Fruit fly (Drosophila melanogaster) whole organism, embryonic: Measurements from ENCODE around the gene Or74a.

Experiments
- Asciz ChIP-seq: fragments of 200-800 bp; sonication (Bioruptor generic); optimal IDR thresholded peaks from 2 replicates; lab custom pipeline; 2017; ENCODE audit warnings: missing biosample characterization, mild to moderate bottlenecking, missing genetic modification characterization, missing genetic modification reagents
- CG10366 ChIP-seq: fragments of 200-800 bp; sonication (Bioruptor generic); IDR thresholded peaks from 2 replicates; pipeline ENCODE4 v1.3.6; 2022; ENCODE audit warnings: missing biosample characterization, missing genetic modification characterization
- CG10431 ChIP-seq: fragments of 200-800 bp; sonication (Bioruptor generic); optimal IDR thresholded peaks from 3 replicates; lab custom pipeline; 2018; ENCODE audit warnings: missing biosample characterization, mild to moderate bottlenecking, missing genetic modification characterization
- CG11695 ChIP-seq: fragments of 200-800 bp; sonication (Bioruptor generic); IDR thresholded peaks from 3 replicates; pipeline ENCODE4 v1.3.6; 2022; ENCODE audit warnings: missing biosample characterization, missing genetic modification characterization
- CG12071 ChIP-seq: fragments of 200-800 bp; sonication (Bioruptor generic); optimal IDR thresholded peaks from 3 replicates; lab custom pipeline; 2018; ENCODE audit warnings: missing biosample characterization, mild to moderate bottlenecking, missing genetic modification characterization
- CG12155 ChIP-seq: fragments of 200-800 bp; sonication (Bioruptor generic); optimal IDR thresholded peaks from 3 replicates; lab custom pipeline; 2016; ENCODE audit warnings: missing biosample characterization, missing genetic modification characterization
- CG12236 ChIP-seq: fragments of 200-800 bp; sonication (Bioruptor generic); optimal IDR thresholded peaks from 2 replicates; lab custom pipeline; 2016; ENCODE audit warnings: missing biosample characterization, missing genetic modification characterization
- CG13296 ChIP-seq: fragments of 200-800 bp; sonication (Bioruptor generic); optimal IDR thresholded peaks from 3 replicates; lab custom pipeline; 2018; ENCODE audit warnings: missing biosample characterization, mild to moderate bottlenecking, missing genetic modification characterization
- CG16813 ChIP-seq: fragments of 200-800 bp; sonication (Bioruptor generic); IDR thresholded peaks from 3 replicates; pipeline ENCODE4 v1.3.6; 2022; ENCODE audit warnings: missing biosample characterization, missing genetic modification characterization; ENCODE audit not compliant: partially characterized antibody
- CG18764 ChIP-seq: fragments of 200-800 bp; sonication (Bioruptor generic); optimal IDR thresholded peaks from 3 replicates; lab custom pipeline; 2016; ENCODE audit warnings: missing biosample characterization, missing genetic modification characterization
- CG33213 ChIP-seq: fragments of 200-800 bp; sonication (Bioruptor generic); optimal IDR thresholded peaks from 3 replicates; lab custom pipeline; 2016; ENCODE audit warnings: missing biosample characterization, missing genetic modification characterization
- CG34422 ChIP-seq: fragments of 200-800 bp; sonication (Bioruptor generic); IDR thresholded peaks from 3 replicates; pipeline ENCODE4 v1.3.6; 2022; ENCODE audit warnings: missing biosample characterization, missing genetic modification characterization
- CG4404 ChIP-seq: fragments of 200-800 bp; sonication (Bioruptor generic); IDR thresholded peaks from 2 replicates; pipeline ENCODE4 v1.3.6; 2022; ENCODE audit warnings: missing biosample characterization, missing genetic modification characterization
- CG4617 ChIP-seq: fragments of 200-800 bp; sonication (Bioruptor generic); optimal IDR thresholded peaks from 3 replicates; lab custom pipeline; 2016; ENCODE audit warnings: missing biosample characterization, missing genetic modification characterization, borderline replicate concordance
- CG4730 ChIP-seq: fragments of 200-800 bp; sonication (Bioruptor generic); IDR thresholded peaks from 2 replicates; pipeline ENCODE4 v1.3.6; 2022; ENCODE audit warnings: missing biosample characterization, missing genetic modification characterization
- CG6272 ChIP-seq: fragments of 200-800 bp; sonication (Bioruptor generic); IDR thresholded peaks from 2 replicates; pipeline ENCODE4 v1.3.6; 2022; ENCODE audit warnings: missing biosample characterization, missing genetic modification characterization
- CG7839 ChIP-seq: fragments of 200-800 bp; sonication (Bioruptor generic); optimal IDR thresholded peaks from 3 replicates; lab custom pipeline; 2018; ENCODE audit warnings: missing biosample characterization, mild to moderate bottlenecking, missing genetic modification characterization, moderate library complexity
- CoRest ChIP-seq: fragments of 200-800 bp; sonication (Bioruptor generic); optimal IDR thresholded peaks from 3 replicates; lab custom pipeline; 2018; ENCODE audit warnings: missing biosample characterization, mild to moderate bottlenecking, missing genetic modification characterization, moderate library complexity
- Dbx ChIP-seq: fragments of 200-800 bp; sonication (Bioruptor generic); IDR thresholded peaks from 3 replicates; pipeline ENCODE4 v1.3.6; 2022; ENCODE audit warnings: missing biosample characterization, missing genetic modification characterization
- Dip3 ChIP-seq: fragments of 200-800 bp; sonication (Bioruptor generic); optimal IDR thresholded peaks from 3 replicates; lab custom pipeline; 2016; ENCODE audit warnings: missing biosample characterization, missing genetic modification characterization
- ERR ChIP-seq: fragments of 200-800 bp; sonication (Bioruptor generic); optimal IDR thresholded peaks from 2 replicates; lab custom pipeline; 2016; ENCODE audit warnings: missing biosample characterization, missing genetic modification characterization
- HLH3B ChIP-seq: fragments of 200-800 bp; sonication (Bioruptor generic); IDR thresholded peaks from 2 replicates; pipeline ENCODE4 v1.3.6; 2022; ENCODE audit warnings: missing biosample characterization, missing genetic modification characterization
- HmgZ ChIP-seq: fragments of 200-800 bp; sonication (Bioruptor generic); optimal IDR thresholded peaks from 2 replicates; lab custom pipeline; 2018; ENCODE audit warnings: missing biosample characterization, mild to moderate bottlenecking, missing genetic modification characterization
- Hr51 ChIP-seq, 2 experiments: fragments of 200-800 bp; sonication (Bioruptor generic); optimal IDR thresholded peaks; 2 replicates in 1 of 2; 3 replicates in 1 of 2; lab custom pipeline; 2016 to 2018; ENCODE audit warnings: missing biosample characterization in 2 of 2, missing genetic modification characterization in 2 of 2, mild to moderate bottlenecking in 1 of 2, moderate library complexity in 1 of 2
- Kr ChIP-seq: fragments of 200-800 bp; sonication (Bioruptor generic); optimal IDR thresholded peaks from 2 replicates; lab custom pipeline; 2017; ENCODE audit warnings: missing biosample characterization, mild to moderate bottlenecking, missing genetic modification characterization
- Lhr ChIP-seq: fragments of 200-800 bp; sonication (Bioruptor generic); optimal IDR thresholded peaks from 3 replicates; lab custom pipeline; 2017; ENCODE audit warnings: mild to moderate bottlenecking, missing biosample characterization, missing genetic modification reagents, missing genetic modification characterization
- Max ChIP-seq: fragments of 200-800 bp; sonication (Bioruptor generic); optimal IDR thresholded peaks from 2 replicates; lab custom pipeline; 2016; ENCODE audit warnings: missing biosample characterization, mild to moderate bottlenecking, missing genetic modification characterization
- Meics ChIP-seq: fragments of 200-800 bp; sonication (Bioruptor generic); optimal IDR thresholded peaks from 2 replicates; lab custom pipeline; 2017; ENCODE audit warnings: missing biosample characterization, mild to moderate bottlenecking, missing genetic modification characterization
- Nf-YC ChIP-seq: fragments of 200-800 bp; optimal IDR thresholded peaks from 3 replicates; lab custom pipeline; 2019; ENCODE audit warnings: missing biosample characterization, mild to moderate bottlenecking, missing genetic modification characterization, moderate library complexity
- ap ChIP-seq: fragments of 200-800 bp; sonication (Bioruptor generic); IDR thresholded peaks from 2 replicates; pipeline ENCODE4 v1.3.6; 2022; ENCODE audit warnings: missing biosample characterization, missing genetic modification characterization
- bab2 ChIP-seq: fragments of 200-800 bp; sonication (Bioruptor generic); optimal IDR thresholded peaks from 2 replicates; lab custom pipeline; 2016; ENCODE audit warnings: missing biosample characterization, missing genetic modification characterization
- bsh ChIP-seq, 2 experiments: fragments of 200-800 bp; sonication (Bioruptor generic); optimal IDR thresholded peaks; 2 replicates each; lab custom pipeline; 2017 to 2018; ENCODE audit warnings: mild to moderate bottlenecking in 2 of 2, missing biosample characterization in 2 of 2, missing genetic modification characterization in 2 of 2, moderate library complexity in 1 of 2
- chm ChIP-seq: fragments of 200-800 bp; sonication (Bioruptor generic); IDR thresholded peaks from 2 replicates; pipeline ENCODE4 v1.3.6; 2022; ENCODE audit warnings: missing biosample characterization, missing genetic modification characterization
- chn ChIP-seq: fragments of 200-800 bp; sonication (Bioruptor generic); optimal IDR thresholded peaks from 2 replicates; lab custom pipeline; 2016; ENCODE audit warnings: missing biosample characterization, missing genetic modification characterization
- crp ChIP-seq, 2 experiments: fragments of 200-800 bp; sonication (Bioruptor generic); optimal IDR thresholded peaks; 2 replicates in 1 of 2; 3 replicates in 1 of 2; lab custom pipeline; 2017; ENCODE audit warnings: missing biosample characterization in 2 of 2, missing genetic modification characterization in 2 of 2, mild to moderate bottlenecking in 1 of 2, moderate library complexity in 1 of 2
- da ChIP-seq: fragments of 200-800 bp; sonication (Bioruptor generic); optimal IDR thresholded peaks from 2 replicates; lab custom pipeline; 2016; ENCODE audit warnings: missing biosample characterization, missing genetic modification characterization
- dysf ChIP-seq: fragments of 200-800 bp; sonication (Bioruptor generic); IDR thresholded peaks from 3 replicates; pipeline ENCODE4 v1.3.6; 2022; ENCODE audit warnings: missing biosample characterization, missing genetic modification characterization
- gcm ChIP-seq: fragments of 200-800 bp; sonication (Bioruptor generic); optimal IDR thresholded peaks from 2 replicates; lab custom pipeline; 2019; ENCODE audit warnings: missing biosample characterization, mild to moderate bottlenecking, missing genetic modification characterization, moderate library complexity
- gfzf ChIP-seq: fragments of 200-800 bp; sonication (Bioruptor generic); optimal IDR thresholded peaks from 2 replicates; lab custom pipeline; 2016; ENCODE audit warnings: missing biosample characterization, mild to moderate bottlenecking, missing genetic modification characterization, moderate library complexity
- gro ChIP-seq: fragments of 200-800 bp; sonication (Bioruptor generic); optimal IDR thresholded peaks from 2 replicates; lab custom pipeline; 2016; ENCODE audit warnings: missing biosample characterization, missing genetic modification characterization
- lilli ChIP-seq: fragments of 200-800 bp; sonication (Bioruptor generic); optimal IDR thresholded peaks from 3 replicates; lab custom pipeline; 2016; ENCODE audit warnings: missing biosample characterization, missing genetic modification characterization
- mirr ChIP-seq: fragments of 200-800 bp; sonication (Bioruptor generic); optimal IDR thresholded peaks from 3 replicates; lab custom pipeline; 2018; ENCODE audit warnings: missing biosample characterization, mild to moderate bottlenecking, missing genetic modification characterization
- nom ChIP-seq: fragments of 200-800 bp; sonication (Bioruptor generic); optimal IDR thresholded peaks from 2 replicates; lab custom pipeline; 2017; ENCODE audit warnings: missing biosample characterization, missing genetic modification characterization, mild to moderate bottlenecking, moderate library complexity, missing genetic modification reagents
- odd ChIP-seq: fragments of 200-800 bp; sonication (Bioruptor generic); optimal IDR thresholded peaks from 2 replicates; lab custom pipeline; 2017; ENCODE audit warnings: missing biosample characterization, mild to moderate bottlenecking, missing genetic modification characterization
- org-1 ChIP-seq: fragments of 200-800 bp; sonication (Bioruptor generic); optimal IDR thresholded peaks from 2 replicates; lab custom pipeline; 2017; ENCODE audit warnings: missing biosample characterization, missing genetic modification characterization
- row ChIP-seq: fragments of 200-800 bp; sonication (Bioruptor generic); IDR thresholded peaks from 3 replicates; pipeline ENCODE4 v1.3.6; 2022; ENCODE audit warnings: missing biosample characterization, missing genetic modification characterization
- sc ChIP-seq, 3 experiments: fragments of >200 bp in 2 of 3; fragments of 200-800 bp in 1 of 3; sonication (Bioruptor generic) in 1 of 3; optimal IDR thresholded peaks; 2 replicates in 2 of 3; 3 replicates in 1 of 3; lab custom pipeline; 2017; ENCODE audit warnings: mild to moderate bottlenecking in 1 of 3, missing biosample characterization in 1 of 3, missing genetic modification characterization in 1 of 3, missing genetic modification reagents in 1 of 3
- sens-2 ChIP-seq: fragments of 200-800 bp; sonication (Bioruptor generic); IDR thresholded peaks from 2 replicates; pipeline ENCODE4 v1.3.6; 2022; ENCODE audit warnings: missing biosample characterization, missing genetic modification characterization
- sima ChIP-seq: fragments of 200-800 bp; sonication (Bioruptor generic); optimal IDR thresholded peaks from 2 replicates; lab custom pipeline; 2016; ENCODE audit warnings: missing biosample characterization, missing genetic modification characterization
- tin ChIP-seq: fragments of 200-800 bp; sonication (Bioruptor generic); optimal IDR thresholded peaks from 3 replicates; lab custom pipeline; 2016; ENCODE audit warnings: missing biosample characterization, missing genetic modification characterization
- z ChIP-seq: fragments of 200-800 bp; sonication (Bioruptor generic); IDR thresholded peaks from 3 replicates; pipeline ENCODE4 v1.3.6; 2022; ENCODE audit warnings: missing biosample characterization, missing genetic modification characterization

The Or74a gene

DNA sequence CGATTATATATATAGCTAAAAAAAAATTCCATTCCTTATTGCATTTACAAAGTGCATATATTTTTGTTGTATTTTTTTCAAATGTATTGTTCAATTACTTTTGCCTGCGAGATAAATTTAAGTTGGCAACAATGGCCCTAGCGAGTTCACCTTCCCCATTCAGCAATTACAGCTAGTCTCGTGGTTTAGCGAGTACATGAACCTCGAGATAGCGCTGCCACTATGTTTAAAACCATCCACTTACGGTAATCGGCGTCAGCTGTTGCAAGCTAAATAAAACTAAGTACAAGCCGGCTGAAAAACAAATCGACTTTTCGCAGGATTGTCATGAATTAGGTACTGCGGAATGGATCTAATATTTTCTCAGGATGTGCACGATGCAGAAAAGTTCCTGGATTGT, 23.8 kb upstream of the Or74a start (continued):
- no peak for TF ChIP-seq HLH3B (GFP tag; lab: Robert Waterston, UW)
- no peak for TF ChIP-seq chn
- no peak; the same call in 2 of the 3 replicates for TF ChIP-seq CG34422 (GFP tag; lab: Robert Waterston, UW)
- no peak for TF ChIP-seq tin (GFP tag; lab: Kevin White, UChicago)
- no peak for TF ChIP-seq bsh (GFP tag; optimal IDR thresholded peaks at IDR 0.05; lab: Kevin White, UChicago)
- TF ChIP-seq ERR (GFP tag; lab: Kevin White, UChicago) = no peak
- no peak for TF ChIP-seq sima (GFP tag; lab: Kevin White, UChicago)
- no peak for TF ChIP-seq dysf
- TF ChIP-seq gfzf (GFP tag; lab: Kevin White, UChicago) = peak; percentile 59
- TF ChIP-seq lilli = no peak
- no peak for TF ChIP-seq CG12071 (GFP tag; lab: Kevin White, UChicago)
- no peak for TF ChIP-seq gro (GFP tag; lab: Kevin White, UChicago)
- no peak for TF ChIP-seq CG7839
- TF ChIP-seq CG11695 (GFP tag; lab: Robert Waterston, UW) = no peak
- TF ChIP-seq CG6272 (GFP tag; lab: Robert Waterston, UW) = no peak
- TF ChIP-seq Nf-YC (tag; lab: Kevin White, UChicago) = no peak
- TF ChIP-seq CG12155 (GFP tag; lab: Kevin White, UChicago) = peak; percentile 30
- no peak for TF ChIP-seq mirr
- peak; percentile 76 for TF ChIP-seq Lhr (GFP tag; lab: Kevin White, UChicago)
- TF ChIP-seq bab2 = no peak
- no peak for TF ChIP-seq nom (GFP tag; lab: Kevin White, UChicago)
- TF ChIP-seq chm (GFP tag; lab: Robert Waterston, UW) = no peak
- TF ChIP-seq Dbx (GFP tag; lab: Robert Waterston, UW) = no peak
- no peak for TF ChIP-seq CG4404 (GFP tag; lab: Robert Waterston, UW)
- no peak for TF ChIP-seq CG12236 (GFP tag; lab: Kevin White, UChicago)
- TF ChIP-seq crp (GFP tag; optimal IDR thresholded peaks at IDR 0.05; lab: Kevin White, UChicago) = peak; percentile 89 to 97
- no peak for TF ChIP-seq org-1 (GFP tag; lab: Kevin White, UChicago)
- TF ChIP-seq HmgZ (tag; lab: Kevin White, UChicago) = peak; percentile 76
- TF ChIP-seq sens-2 (GFP tag; lab: Robert Waterston, UW) = no peak
- TF ChIP-seq CG4617 = peak; percentile 52
- TF ChIP-seq gcm (GFP tag; lab: Kevin White, UChicago) = no peak
- no peak for TF ChIP-seq Meics (GFP tag; lab: Kevin White, UChicago)
- TF ChIP-seq Max = peak; percentile 23
- TF ChIP-seq odd (GFP tag; lab: Kevin White, UChicago) = no peak
- no peak for TF ChIP-seq CG13296 (GFP tag; lab: Kevin White, UChicago)
- TF ChIP-seq Hr51 (GFP tag; optimal IDR thresholded peaks at IDR 0.05; lab: Kevin White, UChicago) = no peak
- TF ChIP-seq CG10366 (GFP tag; lab: Robert Waterston, UW) = no peak
- TF ChIP-seq CG16813 (GFP tag; lab: Robert Waterston, UW) = no peak
- TF ChIP-seq Kr = no peak
- TF ChIP-seq ap (GFP tag; lab: Robert Waterston, UW) = no peak
- TF ChIP-seq sc (optimal IDR thresholded peaks at IDR 0.05; lab: Kevin White, UChicago) = no peak
- no peak for TF ChIP-seq sc (GFP tag; optimal IDR thresholded peaks at IDR 0.05; lab: Kevin White, UChicago)
- peak; percentile 37 for TF ChIP-seq CoRest (tag; lab: Kevin White, UChicago)
- no peak for TF ChIP-seq Asciz (GFP tag; lab: Kevin White, UChicago)
- TF ChIP-seq CG10431 (GFP tag; lab: Kevin White, UChicago) = no peak
- peak; percentile 41; the same call in 1 of the 3 replicates for TF ChIP-seq row (GFP tag; lab: Robert Waterston, UW)
- TF ChIP-seq da (GFP tag; lab: Kevin White, UChicago) = no peak
- no peak for TF ChIP-seq z (GFP tag; lab: Robert Waterston, UW)
- peak; percentile 41 for TF ChIP-seq CG33213
- TF ChIP-seq CG4730 (GFP tag; lab: Robert Waterston, UW) = no peak
- TF ChIP-seq Dip3 (GFP tag; lab: Kevin White, UChicago) = no peak
- TF ChIP-seq CG18764 (GFP tag; lab: Kevin White, UChicago) = no peak
